Worm (Caenorhabditis elegans): ENCODE results near the gene Y119D3B.21.

DNA sequence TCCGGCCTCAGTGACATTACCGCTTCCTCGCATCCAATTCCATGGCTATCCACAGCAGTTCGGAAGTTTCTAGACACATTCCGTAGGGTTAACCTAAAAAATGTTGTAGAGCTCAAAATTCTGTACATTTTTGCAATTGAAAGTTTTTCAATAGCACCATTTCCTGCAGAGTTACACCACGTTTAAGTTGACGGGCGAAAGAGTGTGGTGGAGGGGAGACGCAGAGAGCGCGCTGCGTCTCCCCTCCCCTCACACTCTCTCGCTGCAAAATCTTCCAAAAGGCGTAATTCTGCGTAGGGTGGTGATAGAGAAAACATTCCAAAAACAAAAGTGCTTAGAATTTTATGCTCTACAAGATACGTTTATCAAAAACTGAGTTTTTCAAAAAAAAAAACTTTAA is 33.5 kb downstream of the Y119D3B.21 start:
- TF ChIP-seq tbx-2 (tag; optimal IDR thresholded peaks at IDR 0.05) (no peak), pqm-1 (tag; optimal IDR thresholded peaks at IDR 0.05) (no peak), nhr-12 (tag; optimal IDR thresholded peaks at IDR 0.05) (no peak), nhr-237 (tag; optimal IDR thresholded peaks at IDR 0.05) (no peak), lin-39 (tag; optimal IDR thresholded peaks at IDR 0.05) (no peak), ztf-4 (tag; optimal IDR thresholded peaks at IDR 0.05) (no peak), mdl-1 (tag; optimal IDR thresholded peaks at IDR 0.05) (no peak), egl-27 (tag; optimal IDR thresholded peaks at IDR 0.05) (no peak), nhr-11 (tag; optimal IDR thresholded peaks at IDR 0.05) (no peak), snpc-4 (tag; optimal IDR thresholded peaks at IDR 0.05) (no peak), unc-39 (tag; optimal IDR thresholded peaks at IDR 0.05) (no peak)
